Fruit fly (Drosophila melanogaster) whole organism, embryonic: ENCODE data around the gene Moe.

ENCODE experiments used
- Atf6 ChIP-seq: fragments of 200-800 bp; sonication (Bioruptor generic); IDR thresholded peaks from 2 replicates; pipeline ENCODE4 v1.3.6; 2022; ENCODE audit warnings: missing biosample characterization, missing genetic modification characterization
- Awh ChIP-seq: fragments of 200-800 bp; sonication (Bioruptor generic); IDR thresholded peaks from 2 replicates; pipeline ENCODE4, ENCODE4 v1.3.6; 2022; ENCODE audit warnings: missing biosample characterization, missing genetic modification characterization
- B-H2 ChIP-seq: fragments of 200-800 bp; sonication (Bioruptor generic); optimal IDR thresholded peaks from 2 replicates; lab custom pipeline; 2018; ENCODE audit warnings: missing biosample characterization, mild to moderate bottlenecking, missing genetic modification characterization
- CG10462 ChIP-seq: fragments of 200-800 bp; sonication (Bioruptor generic); optimal IDR thresholded peaks from 2 replicates; lab custom pipeline; 2016; ENCODE audit warnings: missing biosample characterization, missing genetic modification characterization
- CG11093 ChIP-seq: fragments of 200-800 bp; sonication (Bioruptor generic); IDR thresholded peaks from 3 replicates; pipeline ENCODE4 v1.3.6; 2022; ENCODE audit warnings: missing biosample characterization, missing genetic modification characterization
- CG11247 ChIP-seq: fragments of 200-800 bp; sonication (Bioruptor generic); IDR thresholded peaks from 2 replicates; pipeline ENCODE4 v1.3.6; 2022; ENCODE audit warnings: missing biosample characterization, missing genetic modification characterization
- CG12071 ChIP-seq: fragments of 200-800 bp; sonication (Bioruptor generic); optimal IDR thresholded peaks from 3 replicates; lab custom pipeline; 2018; ENCODE audit warnings: missing biosample characterization, mild to moderate bottlenecking, missing genetic modification characterization
- CG12104 ChIP-seq: fragments of 200-800 bp; sonication (Bioruptor generic); optimal IDR thresholded peaks from 3 replicates; lab custom pipeline; 2016; ENCODE audit warnings: missing biosample characterization, missing genetic modification characterization
- CG12219 ChIP-seq: fragments of 200-800 bp; sonication (Bioruptor generic); optimal IDR thresholded peaks from 3 replicates; lab custom pipeline; 2018; ENCODE audit warnings: missing biosample characterization, mild to moderate bottlenecking, missing genetic modification characterization
- CG13624 ChIP-seq: fragments of 200-800 bp; sonication (Bioruptor generic); optimal IDR thresholded peaks from 2 replicates; lab custom pipeline; 2016; ENCODE audit warnings: missing biosample characterization, missing genetic modification characterization
- CG14014 ChIP-seq: fragments of 200-800 bp; sonication (Bioruptor generic); IDR thresholded peaks from 2 replicates; pipeline ENCODE4 v1.3.6; 2022; ENCODE audit warnings: missing biosample characterization, missing genetic modification characterization
- CG1602 ChIP-seq: fragments of 200-800 bp; sonication (Bioruptor generic); optimal IDR thresholded peaks from 3 replicates; lab custom pipeline; 2016; ENCODE audit warnings: missing biosample characterization, missing genetic modification characterization
- CG17328 ChIP-seq: fragments of 200-800 bp; sonication (Bioruptor generic); IDR thresholded peaks from 2 replicates; pipeline ENCODE4 v1.3.6; 2022; ENCODE audit warnings: missing biosample characterization, missing genetic modification characterization
- CG17612 ChIP-seq: fragments of 200-800 bp; sonication (Bioruptor generic); IDR thresholded peaks from 2 replicates; pipeline ENCODE4 v1.3.6; 2022; ENCODE audit warnings: missing biosample characterization, missing genetic modification characterization
- CG17802 ChIP-seq: fragments of 200-800 bp; sonication (Bioruptor generic); optimal IDR thresholded peaks from 2 replicates; lab custom pipeline; 2018; ENCODE audit warnings: missing biosample characterization, mild to moderate bottlenecking, missing genetic modification characterization, moderate library complexity
- CG1792 ChIP-seq: fragments of 200-800 bp; sonication (Bioruptor generic); optimal IDR thresholded peaks from 2 replicates; lab custom pipeline; 2016; ENCODE audit warnings: missing biosample characterization, missing genetic modification characterization
- CG18619 ChIP-seq: fragments of 200-800 bp; sonication (Bioruptor generic); optimal IDR thresholded peaks from 3 replicates; lab custom pipeline; 2017; ENCODE audit warnings: missing biosample characterization, mild to moderate bottlenecking, missing genetic modification characterization
- CG2120 ChIP-seq: fragments of 200-800 bp; sonication (Bioruptor generic); optimal IDR thresholded peaks from 3 replicates; lab custom pipeline; 2016; ENCODE audit warnings: missing biosample characterization, missing genetic modification characterization
- CG2199 ChIP-seq: fragments of 200-800 bp; sonication (Bioruptor generic); IDR thresholded peaks from 3 replicates; pipeline ENCODE4 v1.3.6; 2022; ENCODE audit warnings: missing biosample characterization, missing genetic modification characterization
- CG3281 ChIP-seq: fragments of 200-800 bp; sonication (Bioruptor generic); optimal IDR thresholded peaks from 3 replicates; lab custom pipeline; 2017; ENCODE audit warnings: missing biosample characterization, mild to moderate bottlenecking, missing genetic modification characterization
- CG4328 ChIP-seq: fragments of 200-800 bp; sonication (Bioruptor generic); optimal IDR thresholded peaks from 3 replicates; lab custom pipeline; 2017; ENCODE audit warnings: missing biosample characterization, missing genetic modification reagents, missing genetic modification characterization
- CG4707 ChIP-seq: fragments of 200-800 bp; sonication (Bioruptor generic); optimal IDR thresholded peaks from 2 replicates; lab custom pipeline; 2018; ENCODE audit warnings: missing biosample characterization, mild to moderate bottlenecking, missing genetic modification characterization, moderate library complexity
- CG7372 ChIP-seq: fragments of 200-800 bp; sonication (Bioruptor generic); IDR thresholded peaks from 2 replicates; pipeline ENCODE4 v1.3.6; 2022; ENCODE audit warnings: missing biosample characterization, missing genetic modification characterization
- CG8478 ChIP-seq: fragments of >200 bp; optimal IDR thresholded peaks from 2 replicates; lab custom pipeline; 2018
- CG9876 ChIP-seq: fragments of 200-800 bp; sonication (Bioruptor generic); optimal IDR thresholded peaks from 2 replicates; lab custom pipeline; 2016; ENCODE audit warnings: missing biosample characterization, missing genetic modification characterization
- D19A ChIP-seq: fragments of 200-800 bp; optimal IDR thresholded peaks from 3 replicates; lab custom pipeline; 2019; ENCODE audit warnings: missing biosample characterization, mild to moderate bottlenecking, missing genetic modification characterization, moderate library complexity
- Dll ChIP-seq: fragments of 200-800 bp; sonication (Bioruptor generic); IDR thresholded peaks from 4 replicates; pipeline ENCODE4 v1.3.6; 2022; ENCODE audit warnings: missing biosample characterization, missing genetic modification characterization; ENCODE audit not compliant: partially characterized antibody
- Ets65A ChIP-seq: fragments of 200-800 bp; sonication (Bioruptor generic); peaks from one replicate; lab custom pipeline; 2016; ENCODE audit warnings: missing biosample characterization, missing genetic modification characterization
- Gsc ChIP-seq: fragments of 200-800 bp; sonication (Bioruptor generic); IDR thresholded peaks from 2 replicates; pipeline ENCODE4 v1.3.6; 2022; ENCODE audit warnings: missing biosample characterization, missing genetic modification characterization
- Kr ChIP-seq: fragments of 200-800 bp; sonication (Bioruptor generic); optimal IDR thresholded peaks from 2 replicates; lab custom pipeline; 2017; ENCODE audit warnings: missing biosample characterization, mild to moderate bottlenecking, missing genetic modification characterization
- NFAT ChIP-seq: fragments of 200-800 bp; sonication (Bioruptor generic); IDR thresholded peaks from 2 replicates; pipeline ENCODE4 v1.3.6; 2022; ENCODE audit warnings: missing biosample characterization, missing genetic modification characterization
- Spps ChIP-seq: fragments of 200-800 bp; sonication (Bioruptor generic); optimal IDR thresholded peaks from 2 replicates; lab custom pipeline; 2018; ENCODE audit warnings: missing biosample characterization, mild to moderate bottlenecking, missing genetic modification characterization
- Sry-β ChIP-seq: fragments of 200-800 bp; sonication (Bioruptor generic); optimal IDR thresholded peaks from 2 replicates; lab custom pipeline; 2018; ENCODE audit warnings: missing biosample characterization, mild to moderate bottlenecking, missing genetic modification characterization, moderate library complexity
- YL-1 ChIP-seq: fragments of 200-800 bp; sonication (Bioruptor generic); optimal IDR thresholded peaks from 3 replicates; lab custom pipeline; 2017; ENCODE audit warnings: missing biosample characterization, mild to moderate bottlenecking, missing genetic modification characterization
- chif ChIP-seq, 2 experiments: fragments of 200-800 bp; sonication (Bioruptor generic); optimal IDR thresholded peaks; 3 replicates each; lab custom pipeline; 2016; ENCODE audit warnings: missing biosample characterization in 2 of 2, missing genetic modification characterization in 2 of 2
- corto ChIP-seq: fragments of 200-800 bp; sonication (Bioruptor generic); optimal IDR thresholded peaks from 2 replicates; lab custom pipeline; 2016; ENCODE audit warnings: missing biosample characterization, mild to moderate bottlenecking, missing genetic modification characterization, moderate library complexity
- dati ChIP-seq: fragments of 200-800 bp; sonication (Bioruptor generic); IDR thresholded peaks from 2 replicates; pipeline ENCODE4 v1.3.6; 2022; ENCODE audit warnings: missing biosample characterization, missing genetic modification characterization
- dm ChIP-seq: fragments of 200-800 bp; sonication (Bioruptor generic); optimal IDR thresholded peaks from 3 replicates; lab custom pipeline; 2016; ENCODE audit warnings: missing biosample characterization, missing genetic modification characterization
- gcm2 ChIP-seq: fragments of 200-800 bp; sonication (Bioruptor generic); optimal IDR thresholded peaks from 2 replicates; lab custom pipeline; 2016; ENCODE audit warnings: missing biosample characterization, missing genetic modification characterization
- her ChIP-seq: fragments of 200-800 bp; sonication (Bioruptor generic); optimal IDR thresholded peaks from 2 replicates; lab custom pipeline; 2016; ENCODE audit warnings: missing biosample characterization, missing genetic modification characterization
- hth ChIP-seq: fragments of >200 bp; optimal IDR thresholded peaks from 2 replicates; lab custom pipeline; 2017; ENCODE audit warnings: inconsistent platforms
- kah ChIP-seq: fragments of 200-800 bp; sonication (Bioruptor generic); optimal IDR thresholded peaks from 2 replicates; lab custom pipeline; 2018; ENCODE audit warnings: missing biosample characterization, mild to moderate bottlenecking, missing genetic modification characterization
- lola ChIP-seq, 3 experiments: fragments of >200 bp in 2 of 3; fragments of 200-800 bp in 1 of 3; sonication (Bioruptor generic) in 1 of 3; optimal IDR thresholded peaks; 2 replicates each; lab custom pipeline; 2017 to 2019; ENCODE audit warnings: missing biosample characterization in 3 of 3, missing genetic modification characterization in 3 of 3, mild to moderate bottlenecking in 1 of 3, moderate library complexity in 1 of 3
- mirr ChIP-seq: fragments of 200-800 bp; sonication (Bioruptor generic); optimal IDR thresholded peaks from 3 replicates; lab custom pipeline; 2018; ENCODE audit warnings: missing biosample characterization, mild to moderate bottlenecking, missing genetic modification characterization
- nmo ChIP-seq: fragments of 200-800 bp; sonication (Bioruptor generic); optimal IDR thresholded peaks from 2 replicates; lab custom pipeline; 2018; ENCODE audit warnings: missing biosample characterization, mild to moderate bottlenecking, missing genetic modification characterization, moderate library complexity
- prd ChIP-seq, 3 experiments: fragments of >200 bp in 2 of 3; fragments of 200-800 bp in 1 of 3; sonication (Bioruptor generic) in 1 of 3; optimal IDR thresholded peaks in 2 of 3; IDR thresholded peaks in 1 of 3; 2 replicates in 2 of 3; 3 replicates in 1 of 3; pipeline versions ENCODE4 v1.3.6 to Lab custom; 2017 to 2022; ENCODE audit warnings: missing biosample characterization in 1 of 3, missing genetic modification characterization in 1 of 3
- pum ChIP-seq: fragments of 200-800 bp; sonication (Bioruptor generic); optimal IDR thresholded peaks from 2 replicates; lab custom pipeline; 2016; ENCODE audit warnings: missing biosample characterization, missing genetic modification characterization
- ro ChIP-seq: fragments of 200-800 bp; sonication (Bioruptor generic); IDR thresholded peaks from 2 replicates; pipeline ENCODE4 v1.3.6; 2022; ENCODE audit warnings: missing biosample characterization, missing genetic modification characterization
- sc ChIP-seq, 3 experiments: fragments of >200 bp in 2 of 3; fragments of 200-800 bp in 1 of 3; sonication (Bioruptor generic) in 1 of 3; optimal IDR thresholded peaks; 2 replicates in 2 of 3; 3 replicates in 1 of 3; lab custom pipeline; 2017; ENCODE audit warnings: mild to moderate bottlenecking in 1 of 3, missing biosample characterization in 1 of 3, missing genetic modification characterization in 1 of 3, missing genetic modification reagents in 1 of 3
- scrt ChIP-seq: fragments of 200-800 bp; sonication (Bioruptor generic); optimal IDR thresholded peaks from 2 replicates; lab custom pipeline; 2018; ENCODE audit warnings: missing biosample characterization, mild to moderate bottlenecking, missing genetic modification characterization, moderate library complexity
- sug ChIP-seq: fragments of 200-800 bp; optimal IDR thresholded peaks from 2 replicates; lab custom pipeline; 2019; ENCODE audit warnings: missing biosample characterization, mild to moderate bottlenecking, missing genetic modification characterization, moderate library complexity
- zen ChIP-seq: fragments of 200-800 bp; sonication (Bioruptor generic); optimal IDR thresholded peaks from 3 replicates; lab custom pipeline; 2018; ENCODE audit warnings: missing biosample characterization, mild to moderate bottlenecking, missing genetic modification characterization, moderate library complexity

Moe gene

dm6 chrX:8924778-8925177, 26.6 kb upstream of the Moe start (continued):
- TF ChIP-seq CG12071 (no peak), scrt (peak; percentile 98), CG12219 (GFP tag; lab: Kevin White, UChicago) (no peak), CG11247 (GFP tag; lab: Robert Waterston, UW) (no peak), CG1792 (no peak), mirr (GFP tag; lab: Kevin White, UChicago) (no peak), CG7372 (GFP tag; lab: Robert Waterston, UW) (no peak), her (no peak), CG2120 (GFP tag; lab: Kevin White, UChicago) (no peak), CG1602 (GFP tag; lab: Kevin White, UChicago) (no peak), nmo (GFP tag; lab: Kevin White, UChicago) (peak; percentile 1), kah (peak; percentile 92), zen (tag; lab: Kevin White, UChicago) (no peak), pum (GFP tag; lab: Kevin White, UChicago) (no peak), CG8478 (lab: Kevin White, UChicago) (peak; percentile 89), CG12104 (GFP tag; lab: Kevin White, UChicago) (no peak), CG17802 (tag; lab: Kevin White, UChicago) (no peak), gcm2 (GFP tag; lab: Kevin White, UChicago) (no peak), CG2199 (GFP tag; lab: Robert Waterston, UW) (no peak), dati (GFP tag; lab: Robert Waterston, UW) (no peak), CG4328 (GFP tag; lab: Kevin White, UChicago) (no peak), Dll (GFP tag; lab: Robert Waterston, UW) (no peak), CG18619 (GFP tag; lab: Kevin White, UChicago) (no peak), sug (tag; lab: Kevin White, UChicago) (no peak), prd (optimal IDR thresholded peaks at IDR 0.05; lab: Kevin White, UChicago) (no peak), prd (GFP tag; IDR thresholded peaks at IDR 0.05; lab: Robert Waterston, UW) (no peak), B-H2 (GFP tag; lab: Kevin White, UChicago) (no peak), ro (GFP tag; lab: Robert Waterston, UW) (no peak), sc (optimal IDR thresholded peaks at IDR 0.05; lab: Kevin White, UChicago) (no peak), sc (GFP tag; optimal IDR thresholded peaks at IDR 0.05; lab: Kevin White, UChicago) (no peak), CG14014 (GFP tag; lab: Robert Waterston, UW) (no peak), CG4707 (GFP tag; lab: Kevin White, UChicago) (no peak), Sry-β (GFP tag; lab: Kevin White, UChicago) (no peak), Spps (tag; lab: Kevin White, UChicago) (no peak), CG17328 (GFP tag; lab: Robert Waterston, UW) (no peak), Kr (no peak), Ets65A (peak; percentile 84), hth (lab: Kevin White, UChicago) (no peak), lola (GFP tag; optimal IDR thresholded peaks at IDR 0.05; lab: Kevin White, UChicago) (no peak), Atf6 (GFP tag; lab: Robert Waterston, UW) (0 out of 2 replicates have a peak, but pooled peaks have one; percentile 16), CG11093 (GFP tag; lab: Robert Waterston, UW) (no peak), dm (GFP tag; lab: Kevin White, UChicago) (no peak), corto (no peak), D19A (tag; lab: Kevin White, UChicago) (no peak), CG10462 (no peak), Gsc (GFP tag; lab: Robert Waterston, UW) (no peak), Awh (GFP tag; lab: Robert Waterston, UW) (no peak), NFAT (GFP tag; lab: Robert Waterston, UW) (no peak), CG17612 (no peak), CG3281 (GFP tag; lab: Kevin White, UChicago) (no peak), YL-1 (GFP tag; lab: Kevin White, UChicago) (no peak), CG9876 (GFP tag; lab: Kevin White, UChicago) (no peak), chif (GFP tag; optimal IDR thresholded peaks at IDR 0.05; lab: Kevin White, UChicago) (no peak), CG13624 (GFP tag; lab: Kevin White, UChicago) (no peak)
